Fruit fly (Drosophila melanogaster) whole organism, embryonic: ENCODE data around the gene mthl9.

ENCODE experiments used
- ATbp ChIP-seq: fragments of 200-800 bp; sonication (Bioruptor generic); optimal IDR thresholded peaks from 2 replicates; lab custom pipeline; 2017; ENCODE audit warnings: missing biosample characterization, mild to moderate bottlenecking, missing genetic modification characterization, missing genetic modification reagents
- B-H1 ChIP-seq: fragments of 200-800 bp; sonication (Bioruptor generic); IDR thresholded peaks from 3 replicates; pipeline ENCODE4 v1.3.6; 2022; ENCODE audit warnings: missing biosample characterization, missing genetic modification characterization
- Blimp-1 ChIP-seq: fragments of 200-800 bp; sonication (Bioruptor generic); optimal IDR thresholded peaks from 3 replicates; lab custom pipeline; 2018; ENCODE audit warnings: missing biosample characterization, missing genetic modification characterization, mild to moderate bottlenecking, moderate library complexity, missing genetic modification reagents
- CG10209 ChIP-seq: fragments of 200-800 bp; sonication (Bioruptor generic); optimal IDR thresholded peaks from 3 replicates; lab custom pipeline; 2017; ENCODE audit warnings: missing biosample characterization, mild to moderate bottlenecking, missing genetic modification characterization, missing genetic modification reagents
- CG10267 ChIP-seq: fragments of 200-800 bp; sonication (Bioruptor generic); optimal IDR thresholded peaks from 2 replicates; lab custom pipeline; 2018; ENCODE audit warnings: missing biosample characterization, mild to moderate bottlenecking, missing genetic modification characterization, moderate library complexity
- CG11504 ChIP-seq: fragments of 200-800 bp; sonication (Bioruptor generic); optimal IDR thresholded peaks from 3 replicates; lab custom pipeline; 2019; ENCODE audit warnings: missing biosample characterization, mild to moderate bottlenecking, missing genetic modification characterization, moderate library complexity
- CG11723 ChIP-seq: fragments of 200-800 bp; sonication (Bioruptor generic); optimal IDR thresholded peaks from 2 replicates; lab custom pipeline; 2017; ENCODE audit warnings: missing biosample characterization, mild to moderate bottlenecking, missing genetic modification characterization
- CG13123 ChIP-seq: fragments of 200-800 bp; sonication (Bioruptor generic); optimal IDR thresholded peaks from 2 replicates; lab custom pipeline; 2016; ENCODE audit warnings: missing biosample characterization, missing genetic modification characterization
- CG15479 ChIP-seq: fragments of 200-800 bp; sonication (Bioruptor generic); optimal IDR thresholded peaks from 3 replicates; lab custom pipeline; 2019; ENCODE audit warnings: missing biosample characterization, mild to moderate bottlenecking, missing genetic modification characterization, moderate library complexity
- CG1603 ChIP-seq: fragments of 200-800 bp; sonication (Bioruptor generic); optimal IDR thresholded peaks from 2 replicates; lab custom pipeline; 2019; ENCODE audit warnings: missing biosample characterization, mild to moderate bottlenecking, missing genetic modification characterization, moderate library complexity
- CG1647 ChIP-seq: fragments of 200-800 bp; sonication (Bioruptor generic); optimal IDR thresholded peaks from 3 replicates; lab custom pipeline; 2016; ENCODE audit warnings: missing biosample characterization, missing genetic modification characterization
- CG16863 ChIP-seq: fragments of 200-800 bp; sonication (Bioruptor generic); optimal IDR thresholded peaks from 3 replicates; lab custom pipeline; 2016; ENCODE audit warnings: missing biosample characterization, missing genetic modification characterization
- CG17359 ChIP-seq: fragments of 200-800 bp; sonication (Bioruptor generic); optimal IDR thresholded peaks from 3 replicates; lab custom pipeline; 2018; ENCODE audit warnings: missing biosample characterization, mild to moderate bottlenecking, missing genetic modification characterization, moderate library complexity
- CG2199 ChIP-seq: fragments of 200-800 bp; sonication (Bioruptor generic); IDR thresholded peaks from 3 replicates; pipeline ENCODE4 v1.3.6; 2022; ENCODE audit warnings: missing biosample characterization, missing genetic modification characterization
- CG2875 ChIP-seq: fragments of 200-800 bp; sonication (Bioruptor generic); optimal IDR thresholded peaks from 2 replicates; lab custom pipeline; 2017; ENCODE audit warnings: missing biosample characterization, mild to moderate bottlenecking, missing genetic modification characterization, missing genetic modification reagents
- CG3065 ChIP-seq: fragments of 200-800 bp; sonication (Bioruptor generic); optimal IDR thresholded peaks from 2 replicates; lab custom pipeline; 2016; ENCODE audit warnings: missing biosample characterization, missing genetic modification characterization
- CG34422 ChIP-seq: fragments of 200-800 bp; sonication (Bioruptor generic); IDR thresholded peaks from 3 replicates; pipeline ENCODE4 v1.3.6; 2022; ENCODE audit warnings: missing biosample characterization, missing genetic modification characterization
- CG4424 ChIP-seq: fragments of 200-800 bp; sonication (Bioruptor generic); optimal IDR thresholded peaks from 3 replicates; lab custom pipeline; 2016; ENCODE audit warnings: missing biosample characterization, missing genetic modification characterization
- CG4820 ChIP-seq: fragments of 200-800 bp; sonication (Bioruptor generic); optimal IDR thresholded peaks from 3 replicates; lab custom pipeline; 2016; ENCODE audit warnings: missing biosample characterization, missing genetic modification characterization
- CG8388 ChIP-seq: fragments of 200-800 bp; sonication (Bioruptor generic); optimal IDR thresholded peaks from 2 replicates; lab custom pipeline; 2019; ENCODE audit warnings: missing biosample characterization, mild to moderate bottlenecking, missing genetic modification characterization, moderate library complexity
- CG8944 ChIP-seq: fragments of 200-800 bp; sonication (Bioruptor generic); optimal IDR thresholded peaks from 3 replicates; lab custom pipeline; 2016; ENCODE audit warnings: missing biosample characterization, missing genetic modification characterization
- CG9215 ChIP-seq: fragments of 200-800 bp; sonication (Bioruptor generic); IDR thresholded peaks from 2 replicates; pipeline ENCODE4 v1.3.6; 2022; ENCODE audit warnings: missing biosample characterization, missing genetic modification characterization
- CG9876 ChIP-seq: fragments of 200-800 bp; sonication (Bioruptor generic); optimal IDR thresholded peaks from 2 replicates; lab custom pipeline; 2016; ENCODE audit warnings: missing biosample characterization, missing genetic modification characterization
- Camta ChIP-seq: fragments of 200-800 bp; sonication (Bioruptor generic); optimal IDR thresholded peaks from 2 replicates; lab custom pipeline; 2016; ENCODE audit warnings: missing biosample characterization, missing genetic modification characterization
- CkIIα-i1 ChIP-seq: fragments of 200-800 bp; sonication (Bioruptor generic); IDR thresholded peaks from 2 replicates; pipeline ENCODE4 v1.3.6; 2022; ENCODE audit warnings: missing biosample characterization, missing genetic modification characterization
- CoRest ChIP-seq: fragments of 200-800 bp; sonication (Bioruptor generic); optimal IDR thresholded peaks from 3 replicates; lab custom pipeline; 2018; ENCODE audit warnings: missing biosample characterization, mild to moderate bottlenecking, missing genetic modification characterization, moderate library complexity
- Dek ChIP-seq: fragments of 200-800 bp; sonication (Bioruptor generic); optimal IDR thresholded peaks from 3 replicates; lab custom pipeline; 2019; ENCODE audit warnings: missing biosample characterization, mild to moderate bottlenecking, missing genetic modification characterization, moderate library complexity
- Dp ChIP-seq: fragments of 200-800 bp; sonication (Bioruptor generic); optimal IDR thresholded peaks from 2 replicates; lab custom pipeline; 2018; ENCODE audit warnings: missing biosample characterization, mild to moderate bottlenecking, missing genetic modification characterization, moderate library complexity
- Med ChIP-seq: fragments of 200-800 bp; sonication (Bioruptor generic); peaks from one replicate; lab custom pipeline; 2016; ENCODE audit warnings: missing biosample characterization, missing genetic modification characterization, mild to moderate bottlenecking, inconsistent platforms, moderate library complexity
- Neu2 ChIP-seq: fragments of 200-800 bp; sonication (Bioruptor generic); optimal IDR thresholded peaks from 3 replicates; lab custom pipeline; 2016; ENCODE audit warnings: missing biosample characterization, missing genetic modification characterization, borderline replicate concordance
- Oaz ChIP-seq: fragments of 200-800 bp; sonication (Bioruptor generic); IDR thresholded peaks from 2 replicates; pipeline ENCODE4 v1.3.6; 2022; ENCODE audit warnings: missing biosample characterization, missing genetic modification characterization
- Side ChIP-seq: fragments of 200-800 bp; sonication (Bioruptor generic); optimal IDR thresholded peaks from 2 replicates; lab custom pipeline; 2016; ENCODE audit warnings: missing biosample characterization, missing genetic modification characterization
- Ssrp ChIP-seq: fragments of 200-800 bp; sonication (Bioruptor generic); optimal IDR thresholded peaks from 2 replicates; lab custom pipeline; 2018; ENCODE audit warnings: missing biosample characterization, mild to moderate bottlenecking, missing genetic modification characterization, moderate library complexity
- Xrp1 ChIP-seq: fragments of 200-800 bp; sonication (Bioruptor generic); IDR thresholded peaks from 2 replicates; pipeline ENCODE4 v1.3.6; 2022; ENCODE audit warnings: missing biosample characterization, missing genetic modification characterization
- ac ChIP-seq: fragments of 200-800 bp; sonication (Bioruptor generic); optimal IDR thresholded peaks from 3 replicates; lab custom pipeline; 2017; ENCODE audit warnings: missing biosample characterization, mild to moderate bottlenecking, missing genetic modification characterization
- bab2 ChIP-seq: fragments of 200-800 bp; sonication (Bioruptor generic); optimal IDR thresholded peaks from 2 replicates; lab custom pipeline; 2016; ENCODE audit warnings: missing biosample characterization, missing genetic modification characterization
- bcd ChIP-seq: fragments of 200-800 bp; sonication (Bioruptor generic); optimal IDR thresholded peaks from 2 replicates; lab custom pipeline; 2017; ENCODE audit warnings: missing biosample characterization, mild to moderate bottlenecking, missing genetic modification characterization
- bsh ChIP-seq, 2 experiments: fragments of 200-800 bp; sonication (Bioruptor generic); optimal IDR thresholded peaks; 2 replicates each; lab custom pipeline; 2017 to 2018; ENCODE audit warnings: mild to moderate bottlenecking in 2 of 2, missing biosample characterization in 2 of 2, missing genetic modification characterization in 2 of 2, moderate library complexity in 1 of 2
- chm ChIP-seq: fragments of 200-800 bp; sonication (Bioruptor generic); IDR thresholded peaks from 2 replicates; pipeline ENCODE4 v1.3.6; 2022; ENCODE audit warnings: missing biosample characterization, missing genetic modification characterization
- crc ChIP-seq: fragments of 200-800 bp; sonication (Bioruptor generic); optimal IDR thresholded peaks from 2 replicates; lab custom pipeline; 2016; ENCODE audit warnings: missing biosample characterization, missing genetic modification characterization
- jumu ChIP-seq: fragments of 200-800 bp; sonication (Bioruptor generic); optimal IDR thresholded peaks from 3 replicates; lab custom pipeline; 2016; ENCODE audit warnings: missing biosample characterization, missing genetic modification characterization
- lilli ChIP-seq: fragments of 200-800 bp; sonication (Bioruptor generic); optimal IDR thresholded peaks from 3 replicates; lab custom pipeline; 2016; ENCODE audit warnings: missing biosample characterization, missing genetic modification characterization
- lola ChIP-seq, 3 experiments: fragments of >200 bp in 2 of 3; fragments of 200-800 bp in 1 of 3; sonication (Bioruptor generic) in 1 of 3; optimal IDR thresholded peaks; 2 replicates each; lab custom pipeline; 2017 to 2019; ENCODE audit warnings: missing biosample characterization in 3 of 3, missing genetic modification characterization in 3 of 3, mild to moderate bottlenecking in 1 of 3, moderate library complexity in 1 of 3
- maf-S ChIP-seq: fragments of 200-800 bp; sonication (Bioruptor generic); optimal IDR thresholded peaks from 2 replicates; lab custom pipeline; 2016; ENCODE audit warnings: missing biosample characterization, missing genetic modification characterization
- sc ChIP-seq, 3 experiments: fragments of >200 bp in 2 of 3; fragments of 200-800 bp in 1 of 3; sonication (Bioruptor generic) in 1 of 3; optimal IDR thresholded peaks; 2 replicates in 2 of 3; 3 replicates in 1 of 3; lab custom pipeline; 2017; ENCODE audit warnings: mild to moderate bottlenecking in 1 of 3, missing biosample characterization in 1 of 3, missing genetic modification characterization in 1 of 3, missing genetic modification reagents in 1 of 3
- sens ChIP-seq: fragments of 200-800 bp; sonication (Bioruptor generic); peaks from one replicate; lab custom pipeline; 2016; ENCODE audit warnings: missing biosample characterization, missing genetic modification characterization
- unc-4 ChIP-seq: fragments of 200-800 bp; sonication (Bioruptor generic); IDR thresholded peaks from 2 replicates; pipeline ENCODE4 v1.3.6; 2022; ENCODE audit warnings: missing biosample characterization, missing genetic modification characterization; ENCODE audit not compliant: partially characterized antibody
- unpg ChIP-seq: fragments of 200-800 bp; sonication (Bioruptor generic); optimal IDR thresholded peaks from 3 replicates; lab custom pipeline; 2018; ENCODE audit warnings: missing biosample characterization, mild to moderate bottlenecking, missing genetic modification characterization, moderate library complexity
- vvl ChIP-seq: fragments of 200-800 bp; sonication (Bioruptor generic); IDR thresholded peaks from 2 replicates; pipeline ENCODE4 v1.3.6; 2022; ENCODE audit warnings: missing biosample characterization, missing genetic modification characterization

Gene mthl9

DNA sequence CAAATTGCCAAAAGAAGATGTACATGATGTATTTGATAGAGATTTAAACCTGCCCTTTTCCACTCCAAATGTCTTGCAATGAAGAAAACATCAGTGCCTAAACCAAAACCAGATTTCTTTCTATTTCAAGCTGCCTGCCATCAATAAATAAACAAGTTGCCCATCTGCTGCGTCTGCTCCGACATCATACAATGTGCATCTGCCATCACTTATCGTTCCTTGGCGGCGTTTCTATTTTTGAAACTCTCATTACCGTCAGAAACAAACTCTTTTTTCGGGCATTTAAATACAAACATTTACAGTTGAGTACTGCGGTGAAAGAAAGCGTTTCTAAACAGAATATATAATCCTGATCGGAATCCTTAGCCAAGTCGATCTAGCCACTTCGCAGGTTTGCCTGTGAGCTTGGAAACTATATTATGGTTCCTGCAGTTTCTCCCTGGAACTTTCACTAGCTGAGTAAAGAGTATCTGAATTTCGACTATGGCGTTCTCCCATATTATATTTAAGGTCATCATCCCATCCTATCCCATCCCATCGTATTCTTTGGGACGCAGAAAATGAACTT, 37.2 kb downstream of the mthl9 start (continued):
- TF ChIP-seq CG15479 (GFP tag; lab: Kevin White, UChicago) (no peak), CG2875 (peak; percentile 31), unpg (GFP tag; lab: Kevin White, UChicago) (peak; percentile 25), CG1647 (GFP tag; lab: Kevin White, UChicago) (peak; percentile 19), Neu2 (GFP tag; lab: Kevin White, UChicago) (no peak), CG11504 (tag; lab: Kevin White, UChicago) (peak; percentile 40), Dp (GFP tag; lab: Kevin White, UChicago) (no peak), chm (GFP tag; lab: Robert Waterston, UW) (peak; percentile 15; the same call in 1 of the 2 replicates), bsh (GFP tag; optimal IDR thresholded peaks at IDR 0.05; lab: Kevin White, UChicago) (peak in 1 of 2 experiments; percentile 70), CG8388 (GFP tag; lab: Kevin White, UChicago) (peak; percentile 33), CG10209 (GFP tag; lab: Kevin White, UChicago) (peak; percentile 23), CG16863 (GFP tag; lab: Kevin White, UChicago) (peak; percentile 31), Camta (GFP tag; lab: Kevin White, UChicago) (peak; percentile 6), Oaz (GFP tag; lab: Robert Waterston, UW) (no peak), CG10267 (tag; lab: Kevin White, UChicago) (peak; percentile 39), maf-S (GFP tag; lab: Kevin White, UChicago) (no peak), vvl (GFP tag; lab: Robert Waterston, UW) (peak; percentile 21; the same call in 1 of the 2 replicates), B-H1 (GFP tag; lab: Robert Waterston, UW) (no peak), CG2199 (GFP tag; lab: Robert Waterston, UW) (0 out of 3 replicates have a peak, but pooled peaks have one; percentile 14), Xrp1 (GFP tag; lab: Robert Waterston, UW) (peak; percentile 49; the same call in 1 of the 2 replicates), lola (GFP tag; optimal IDR thresholded peaks at IDR 0.05; lab: Kevin White, UChicago) (peak in 1 of 3 experiments; percentile 71), Med (GFP tag; lab: Kevin White, UChicago) (peak; percentile 42), CG17359 (tag; lab: Kevin White, UChicago) (no peak), CG34422 (GFP tag; lab: Robert Waterston, UW) (no peak), Dek (no peak), CoRest (tag; lab: Kevin White, UChicago) (peak; percentile 40), Side (GFP tag; lab: Kevin White, UChicago) (peak; percentile 20), unc-4 (GFP tag; lab: Robert Waterston, UW) (no peak), CG13123 (GFP tag; lab: Kevin White, UChicago) (no peak), CG9876 (no peak), CG9215 (GFP tag; lab: Robert Waterston, UW) (no peak), ac (GFP tag; lab: Kevin White, UChicago) (peak; percentile 6), bcd (GFP tag; lab: Kevin White, UChicago) (peak; percentile 2), CG4820 (GFP tag; lab: Kevin White, UChicago) (peak; percentile 27), jumu (GFP tag; lab: Kevin White, UChicago) (peak; percentile 22), sc (optimal IDR thresholded peaks at IDR 0.05; lab: Kevin White, UChicago) (no peak), sc (GFP tag; optimal IDR thresholded peaks at IDR 0.05; lab: Kevin White, UChicago) (peak; percentile 29), crc (GFP tag; lab: Kevin White, UChicago) (no peak), sens (GFP tag; lab: Kevin White, UChicago) (peak; percentile 91), CG3065 (GFP tag; lab: Kevin White, UChicago) (no peak), CG8944 (GFP tag; lab: Kevin White, UChicago) (peak; percentile 31), CG4424 (GFP tag; lab: Kevin White, UChicago) (peak; percentile 50), ATbp (peak; percentile 18), lilli (GFP tag; lab: Kevin White, UChicago) (no peak), CkIIα-i1 (GFP tag; lab: Robert Waterston, UW) (no peak), bab2 (peak; percentile 3), CG11723 (GFP tag; lab: Kevin White, UChicago) (no peak), Ssrp (tag; lab: Kevin White, UChicago) (peak; percentile 53), Blimp-1 (no peak), CG1603 (tag; lab: Kevin White, UChicago) (peak; percentile 49)
